Worm (Caenorhabditis elegans): ENCODE results near the gene fbxc-42.
"Not testable (repeated sequence)": the region's sequence is repeated elsewhere in the genome, so short reads cannot be mapped to it uniquely, and the experiment has no call there.

The fbxc-42 gene

ce11 chrII:1006375-1006774, 15.0 kb downstream of the fbxc-42 start, which contains the start of gene F45D11.14:
TSS of gene F45D11.14 (minus strand) at chrII:1006475.
- TF ChIP-seq T22C8.4 (GFP tag; IDR thresholded peaks at IDR 0.05); med-1 (GFP tag; optimal IDR thresholded peaks at IDR 0.05; ENCODE audit: insufficient read depth); ztf-29 (GFP tag; IDR thresholded peaks at IDR 0.05): not testable (repeated sequence)

ce11 chrII:1024684-1025083, 33.3 kb downstream of the fbxc-42 start, which contains the start of gene btb-11:
TSS of gene btb-11 (minus strand) at chrII:1024784.
- not testable (repeated sequence) for TF ChIP-seq tab-1 (GFP tag; IDR thresholded peaks at IDR 0.05); klf-2 (GFP tag; conservative IDR thresholded peaks at IDR 0.05); ztf-29 (GFP tag; IDR thresholded peaks at IDR 0.05)

- TF ChIP-seq med-1 (GFP tag; optimal IDR thresholded peaks at IDR 0.05; ENCODE audit: insufficient read depth), result no peak
Measured at ce11 chrII:1026670-1027069, 35.3 kb downstream of the fbxc-42 start, which contains the start of gene M01D1.12. TSS of gene M01D1.12 (plus strand) at chrII:1026970.

- TF ChIP-seq klf-2 (GFP tag; conservative IDR thresholded peaks at IDR 0.05) (no peak), ztf-23 (GFP tag; IDR thresholded peaks at IDR 0.05) (no peak), cog-1 (tag; optimal IDR thresholded peaks at IDR 0.05) (no peak), ztf-29 (GFP tag; IDR thresholded peaks at IDR 0.05) (no peak), ref-1 (GFP tag; conservative IDR thresholded peaks at IDR 0.05) (no peak), T22C8.4 (GFP tag; IDR thresholded peaks at IDR 0.05) (no peak), flt-1 (GFP tag; IDR thresholded peaks at IDR 0.05) (no peak), med-1 (GFP tag; optimal IDR thresholded peaks at IDR 0.05; ENCODE audit: insufficient read depth) (no peak), tab-1 (GFP tag; IDR thresholded peaks at IDR 0.05) (no peak)
Measured at ce11 chrII:1028602-1029001, 37.2 kb downstream of the fbxc-42 start, which contains the start of gene math-34. TSS of gene math-34 (plus strand) at chrII:1028972.

ce11 chrII:1040464-1040863, 49.1 kb downstream of the fbxc-42 start, which contains the start of gene fbxb-39:
TSS of gene fbxb-39 (minus strand) at chrII:1040564.
- TF ChIP-seq ztf-29 (GFP tag; IDR thresholded peaks at IDR 0.05) (no peak), ref-1 (GFP tag; conservative IDR thresholded peaks at IDR 0.05) (no peak), T22C8.4 (GFP tag; IDR thresholded peaks at IDR 0.05) (no peak), klf-2 (GFP tag; conservative IDR thresholded peaks at IDR 0.05) (no peak), cog-1 (tag; optimal IDR thresholded peaks at IDR 0.05) (no peak), med-1 (GFP tag; optimal IDR thresholded peaks at IDR 0.05; ENCODE audit: insufficient read depth) (no peak), tab-1 (GFP tag; IDR thresholded peaks at IDR 0.05) (no peak), ztf-23 (GFP tag; IDR thresholded peaks at IDR 0.05) (no peak)

- TF ChIP-seq flt-1 (GFP tag; IDR thresholded peaks at IDR 0.05) (no peak), ref-1 (GFP tag; conservative IDR thresholded peaks at IDR 0.05) (no peak), ztf-29 (GFP tag; IDR thresholded peaks at IDR 0.05) (no peak)
Measured at ce11 chrII:1042227-1042626, 50.8 kb downstream of the fbxc-42 start, which contains the start of gene fbxb-41. TSS of gene fbxb-41 (minus strand) at chrII:1042327.

Measured in whole organism, midembryonic.